Worm (Caenorhabditis elegans) whole organism, mixed stage, embryonic: ENCODE measurements around the gene K08F9.4.
"Not testable (repeated sequence)": the region's sequence is repeated elsewhere in the genome, so short reads cannot be mapped to it uniquely, and the experiment has no call there.

Experiments used
- lsy-2 ChIP-seq: fragments of 150-350 bp; optimal IDR thresholded peaks from 2 replicates; lab custom pipeline; 2014; ENCODE audit warnings: missing biosample characterization, missing genetic modification characterization
- unc-39 ChIP-seq: fragments of 150-350 bp; optimal IDR thresholded peaks from 2 replicates; lab custom pipeline; 2014; ENCODE audit warnings: missing biosample characterization, missing genetic modification characterization
- unc-62 ChIP-seq: fragments of 150-350 bp; optimal IDR thresholded peaks from 2 replicates; lab custom pipeline; 2014; ENCODE audit warnings: missing biosample characterization, missing genetic modification reagents, missing genetic modification characterization

ce11 chrV:15105893-15106598 is 37.8 kb upstream of the K08F9.4 start, which contains the start of gene C01G10.14:
- TF ChIP-seq unc-62 (GFP tag; lab: Kevin White, UChicago); unc-39; lsy-2 (tag; lab: Kevin White, UChicago): not testable (repeated sequence)
